Fruit fly (Drosophila melanogaster) whole organism: Measurements from ENCODE around the gene Mco3.

ENCODE experiments used
- CG8478 ChIP-seq: fragments of >200 bp; optimal IDR thresholded peaks from 2 replicates; lab custom pipeline; 2018; ENCODE audit warnings: inconsistent platforms
- Dll ChIP-seq: fragments of >200 bp; optimal IDR thresholded peaks from 2 replicates; lab custom pipeline; 2017
- pan ChIP-seq: fragments of >200 bp; optimal IDR thresholded peaks from 2 replicates; lab custom pipeline; 2017
- psq ChIP-seq: fragments of >200 bp; optimal IDR thresholded peaks from 2 replicates; lab custom pipeline; 2017
- usp ChIP-seq: fragments of >200 bp; optimal IDR thresholded peaks from 2 replicates; lab custom pipeline; 2017; ENCODE audit warnings: missing biosample characterization, missing genetic modification characterization, mixed read lengths

DNA sequence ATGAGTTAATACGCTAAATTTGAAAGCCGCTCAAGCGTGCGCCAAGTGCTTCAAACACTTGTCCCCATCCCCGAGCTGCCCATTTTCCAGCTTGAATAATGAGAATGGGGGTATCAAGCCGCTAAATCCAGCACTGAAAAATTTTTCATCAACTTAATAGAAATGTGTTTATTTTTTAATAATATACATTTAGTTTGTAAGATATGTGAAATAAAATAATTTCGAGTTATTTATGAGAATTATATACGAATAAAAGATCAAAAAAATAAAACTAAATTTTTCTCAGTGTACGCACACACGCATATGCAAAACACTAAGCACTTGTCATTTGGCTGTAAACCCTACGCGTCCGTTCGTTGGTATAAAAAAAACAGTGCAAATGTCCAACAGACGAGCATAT is 42.5 kb upstream of the Mco3 start:
- TF ChIP-seq pan (lab: Kevin White, UChicago) (no peak), Dll (lab: Kevin White, UChicago) (no peak), usp (GFP tag; lab: Kevin White, UChicago) (no peak), CG8478 (lab: Kevin White, UChicago) (no peak), psq (lab: Kevin White, UChicago) (no peak)
